Worm (Caenorhabditis elegans) whole organism, early embryonic: ENCODE data around the gene mig-6.

Experiments
- F13C5.2 ChIP-seq: sonication (generic microtip); optimal IDR thresholded peaks from 2 replicates; lab custom pipeline; 2017; ENCODE audit warnings: mild to moderate bottlenecking, missing genetic modification characterization, inconsistent platforms, missing compliant biosample characterization
- aly-1 ChIP-seq: sonication (generic microtip); optimal IDR thresholded peaks from 2 replicates; lab custom pipeline; 2016; ENCODE audit warnings: missing genetic modification characterization, missing compliant biosample characterization
- ama-1 ChIP-seq: fragments of 150-350 bp; optimal IDR thresholded peaks from 2 replicates; lab custom pipeline; 2014
- ceh-13 ChIP-seq: fragments of 200-800 bp; sonication (Bioruptor generic); optimal IDR thresholded peaks from 2 replicates; lab custom pipeline; 2018; ENCODE audit warnings: mild to moderate bottlenecking, missing genetic modification characterization, missing compliant biosample characterization
- ceh-36 ChIP-seq: sonication (generic microtip); optimal IDR thresholded peaks from 2 replicates; lab custom pipeline; 2016; ENCODE audit warnings: missing genetic modification characterization, inconsistent platforms, missing compliant biosample characterization
- ets-7 ChIP-seq: sonication (generic microtip); optimal IDR thresholded peaks from 2 replicates; lab custom pipeline; 2016; ENCODE audit warnings: missing genotype, missing genetic modification characterization, missing compliant biosample characterization
- flt-1 ChIP-seq: fragments of 200-800 bp; sonication (Bioruptor generic); IDR thresholded peaks from 2 replicates; pipeline ENCODE4 v1.3.6; 2022; ENCODE audit warnings: missing genetic modification characterization, missing compliant biosample characterization
- hmg-4 ChIP-seq: fragments of 200-800 bp; sonication (Bioruptor generic); optimal IDR thresholded peaks from 2 replicates; lab custom pipeline; 2018; ENCODE audit warnings: mild to moderate bottlenecking, missing genetic modification characterization, missing compliant biosample characterization
- hnd-1 ChIP-seq: sonication (generic microtip); optimal IDR thresholded peaks from 2 replicates; lab custom pipeline; 2016; ENCODE audit warnings: missing genetic modification characterization, missing compliant biosample characterization
- pes-1 ChIP-seq: fragments of 200-800 bp; sonication (Bioruptor generic); IDR thresholded peaks from 2 replicates; pipeline ENCODE4 v1.3.6; 2022; ENCODE audit warnings: missing genetic modification reagents, missing genetic modification characterization, missing compliant biosample characterization
- scrt-1 ChIP-seq: fragments of 200-800 bp; sonication (Bioruptor generic); IDR thresholded peaks from 2 replicates; pipeline ENCODE4 v1.3.6; 2022; ENCODE audit warnings: missing genetic modification characterization, missing compliant biosample characterization
- tra-4 ChIP-seq: sonication (generic microtip); optimal IDR thresholded peaks from 2 replicates; lab custom pipeline; 2017; ENCODE audit warnings: missing genetic modification characterization, missing compliant biosample characterization

DNA sequence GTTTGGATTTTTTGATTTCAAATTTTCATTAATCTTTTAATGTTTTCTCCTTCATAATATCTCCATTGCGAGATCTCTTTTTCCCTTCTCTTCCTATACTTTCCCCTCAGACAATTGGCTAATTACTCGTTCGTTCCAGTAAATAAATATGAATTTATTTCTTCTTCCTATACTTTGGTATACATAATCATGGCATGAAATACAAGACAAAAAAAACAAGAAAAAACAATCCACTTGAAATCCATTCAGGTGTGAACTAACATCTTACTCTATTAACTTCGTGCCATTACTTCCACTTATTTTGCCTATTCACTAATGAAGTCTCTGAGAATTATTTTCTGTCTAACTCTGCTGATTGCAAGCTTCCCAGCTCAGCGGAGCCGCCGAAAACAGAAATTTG lies 15.2 kb downstream of the mig-6 start, which contains the start of gene grd-8:
- no peak for TF ChIP-seq aly-1
- no peak for TF ChIP-seq tra-4
- TF ChIP-seq ama-1 (lab: Kevin White, UChicago) = no peak
- no peak for TF ChIP-seq flt-1 (GFP tag; lab: Robert Waterston, UW)
- no peak for TF ChIP-seq hnd-1 (tag; lab: Kevin White, UChicago)
- TF ChIP-seq F13C5.2 (tag; lab: Kevin White, UChicago) = no peak
- no peak for TF ChIP-seq ets-7 (tag; lab: Kevin White, UChicago)
- no peak for TF ChIP-seq scrt-1
- no peak for TF ChIP-seq ceh-13 (GFP tag; lab: Kevin White, UChicago)
- TF ChIP-seq pes-1 = no peak
- TF ChIP-seq hmg-4 (GFP tag; lab: Kevin White, UChicago) = no peak
- no peak for TF ChIP-seq ceh-36 (tag; lab: Kevin White, UChicago)
